Fruit fly (Drosophila melanogaster) whole organism, embryonic: Measurements from ENCODE around the gene CG2841.
A peak's percentile ranks its signal among the peaks of the same experiment; 100 is the strongest.

Experiments used
- Atf6 ChIP-seq: fragments of 200-800 bp; sonication (Bioruptor generic); IDR thresholded peaks from 2 replicates; pipeline ENCODE4 v1.3.6; 2022; ENCODE audit warnings: missing biosample characterization, missing genetic modification characterization
- BEAF-32 ChIP-seq: fragments of 200-800 bp; sonication (Bioruptor generic); optimal IDR thresholded peaks from 3 replicates; lab custom pipeline; 2017; ENCODE audit warnings: missing biosample characterization, missing genetic modification characterization, mild to moderate bottlenecking, moderate library complexity, missing genetic modification reagents
- CG10366 ChIP-seq: fragments of 200-800 bp; sonication (Bioruptor generic); IDR thresholded peaks from 2 replicates; pipeline ENCODE4 v1.3.6; 2022; ENCODE audit warnings: missing biosample characterization, missing genetic modification characterization
- CG10462 ChIP-seq: fragments of 200-800 bp; sonication (Bioruptor generic); optimal IDR thresholded peaks from 2 replicates; lab custom pipeline; 2016; ENCODE audit warnings: missing biosample characterization, missing genetic modification characterization
- CG11085 ChIP-seq: fragments of 200-800 bp; sonication (Bioruptor generic); IDR thresholded peaks from 2 replicates; pipeline ENCODE4 v1.3.6; 2022; ENCODE audit warnings: missing biosample characterization, missing genetic modification characterization
- CG11093 ChIP-seq: fragments of 200-800 bp; sonication (Bioruptor generic); IDR thresholded peaks from 3 replicates; pipeline ENCODE4 v1.3.6; 2022; ENCODE audit warnings: missing biosample characterization, missing genetic modification characterization
- CG12155 ChIP-seq: fragments of 200-800 bp; sonication (Bioruptor generic); optimal IDR thresholded peaks from 3 replicates; lab custom pipeline; 2016; ENCODE audit warnings: missing biosample characterization, missing genetic modification characterization
- CG13123 ChIP-seq: fragments of 200-800 bp; sonication (Bioruptor generic); optimal IDR thresholded peaks from 2 replicates; lab custom pipeline; 2016; ENCODE audit warnings: missing biosample characterization, missing genetic modification characterization
- CG15011 ChIP-seq: fragments of 200-800 bp; sonication (Bioruptor generic); optimal IDR thresholded peaks from 3 replicates; lab custom pipeline; 2018; ENCODE audit warnings: missing biosample characterization, mild to moderate bottlenecking, missing genetic modification characterization
- CG17568 ChIP-seq: fragments of 200-800 bp; sonication (Bioruptor generic); optimal IDR thresholded peaks from 2 replicates; lab custom pipeline; 2018; ENCODE audit warnings: missing biosample characterization, mild to moderate bottlenecking, missing genetic modification characterization, moderate library complexity
- CG17829 ChIP-seq: fragments of 200-800 bp; optimal IDR thresholded peaks from 2 replicates; lab custom pipeline; 2019; ENCODE audit warnings: missing biosample characterization, mild to moderate bottlenecking, missing genetic modification characterization, moderate library complexity
- CG17912 ChIP-seq: fragments of 200-800 bp; sonication (Bioruptor generic); optimal IDR thresholded peaks from 2 replicates; lab custom pipeline; 2018; ENCODE audit warnings: missing biosample characterization, mild to moderate bottlenecking, missing genetic modification characterization
- CG18476 ChIP-seq: fragments of 200-800 bp; sonication (Bioruptor generic); optimal IDR thresholded peaks from 2 replicates; lab custom pipeline; 2016; ENCODE audit warnings: missing biosample characterization, mild to moderate bottlenecking, missing genetic modification characterization
- CG2712 ChIP-seq: fragments of 200-800 bp; optimal IDR thresholded peaks from 3 replicates; lab custom pipeline; 2019; ENCODE audit warnings: missing biosample characterization, mild to moderate bottlenecking, missing genetic modification characterization, moderate library complexity
- CG30020 ChIP-seq: fragments of 200-800 bp; optimal IDR thresholded peaks from 2 replicates; lab custom pipeline; 2019; ENCODE audit warnings: missing biosample characterization, mild to moderate bottlenecking, missing genetic modification characterization, moderate library complexity
- CG32772 ChIP-seq: fragments of 200-800 bp; sonication (Bioruptor generic); IDR thresholded peaks from 2 replicates; pipeline ENCODE4 v1.3.6; 2022; ENCODE audit warnings: missing biosample characterization, missing genetic modification characterization
- CG42726 ChIP-seq: fragments of 200-800 bp; sonication (Bioruptor generic); IDR thresholded peaks from 2 replicates; pipeline ENCODE4 v1.3.6; 2022; ENCODE audit warnings: missing biosample characterization, missing genetic modification characterization; ENCODE audit not compliant: partially characterized antibody
- CG43689 ChIP-seq: fragments of 200-800 bp; sonication (Bioruptor generic); IDR thresholded peaks from 2 replicates; pipeline ENCODE4 v1.3.6; 2022; ENCODE audit warnings: missing biosample characterization, missing genetic modification characterization
- CG6689 ChIP-seq: fragments of 200-800 bp; sonication (Bioruptor generic); IDR thresholded peaks from 2 replicates; pipeline ENCODE4 v1.3.6; 2022; ENCODE audit warnings: missing biosample characterization, missing genetic modification characterization
- CG9797 ChIP-seq: fragments of 200-800 bp; sonication (Bioruptor generic); optimal IDR thresholded peaks from 3 replicates; lab custom pipeline; 2018; ENCODE audit warnings: missing biosample characterization, mild to moderate bottlenecking, missing genetic modification characterization
- CG9932 ChIP-seq: fragments of 200-800 bp; sonication (Bioruptor generic); IDR thresholded peaks from 2 replicates; pipeline ENCODE4 v1.3.6; 2022; ENCODE audit warnings: missing biosample characterization, missing genetic modification characterization
- D19B ChIP-seq: fragments of 200-800 bp; sonication (Bioruptor generic); optimal IDR thresholded peaks from 2 replicates; lab custom pipeline; 2017; ENCODE audit warnings: missing biosample characterization, mild to moderate bottlenecking, missing genetic modification characterization
- Deaf1 ChIP-seq: fragments of 200-800 bp; optimal IDR thresholded peaks from 3 replicates; lab custom pipeline; 2019; ENCODE audit warnings: missing biosample characterization, mild to moderate bottlenecking, missing genetic modification characterization, moderate library complexity
- Hmx ChIP-seq: fragments of 200-800 bp; sonication (Bioruptor generic); optimal IDR thresholded peaks from 2 replicates; lab custom pipeline; 2016; ENCODE audit warnings: missing biosample characterization, missing genetic modification characterization
- Hr78 ChIP-seq, 2 experiments: fragments of 200-800 bp in 1 of 2; fragments of >200 bp in 1 of 2; sonication (Bioruptor generic) in 1 of 2; optimal IDR thresholded peaks; 2 replicates each; lab custom pipeline; 2017 to 2019; ENCODE audit warnings: missing biosample characterization in 2 of 2, missing genetic modification characterization in 2 of 2, mild to moderate bottlenecking in 1 of 2, moderate library complexity in 1 of 2
- Lpt ChIP-seq: fragments of >200 bp; optimal IDR thresholded peaks from 2 replicates; lab custom pipeline; 2018; ENCODE audit warnings: missing biosample characterization, missing genetic modification characterization
- MBD-R2 ChIP-seq: fragments of 200-800 bp; sonication (Bioruptor generic); IDR thresholded peaks from 2 replicates; pipeline ENCODE4 v1.3.6; 2022; ENCODE audit warnings: missing biosample characterization, missing genetic modification characterization
- NC2α ChIP-seq: fragments of 200-800 bp; sonication (Bioruptor generic); optimal IDR thresholded peaks from 2 replicates; lab custom pipeline; 2016; ENCODE audit warnings: missing biosample characterization, missing genetic modification characterization
- Nf-YC ChIP-seq: fragments of 200-800 bp; optimal IDR thresholded peaks from 3 replicates; lab custom pipeline; 2019; ENCODE audit warnings: missing biosample characterization, mild to moderate bottlenecking, missing genetic modification characterization, moderate library complexity
- Sin3A ChIP-seq: fragments of >200 bp; optimal IDR thresholded peaks from 2 replicates; lab custom pipeline; 2018
- ac ChIP-seq: fragments of 200-800 bp; sonication (Bioruptor generic); optimal IDR thresholded peaks from 3 replicates; lab custom pipeline; 2017; ENCODE audit warnings: missing biosample characterization, mild to moderate bottlenecking, missing genetic modification characterization
- bigmax ChIP-seq: fragments of 200-800 bp; sonication (Bioruptor generic); optimal IDR thresholded peaks from 2 replicates; lab custom pipeline; 2018; ENCODE audit warnings: missing biosample characterization, mild to moderate bottlenecking, missing genetic modification characterization
- croc ChIP-seq: fragments of 200-800 bp; sonication (Bioruptor generic); conservative IDR thresholded peaks from 3 replicates; pipeline ENCODE4 v1.3.6; 2022; ENCODE audit warnings: missing biosample characterization, missing genetic modification characterization
- crp ChIP-seq, 2 experiments: fragments of 200-800 bp; sonication (Bioruptor generic); optimal IDR thresholded peaks; 2 replicates in 1 of 2; 3 replicates in 1 of 2; lab custom pipeline; 2017; ENCODE audit warnings: missing biosample characterization in 2 of 2, missing genetic modification characterization in 2 of 2, mild to moderate bottlenecking in 1 of 2, moderate library complexity in 1 of 2
- cwo ChIP-seq: fragments of 200-800 bp; sonication (Bioruptor generic); optimal IDR thresholded peaks from 3 replicates; lab custom pipeline; 2017; ENCODE audit warnings: missing biosample characterization, missing genetic modification characterization, mild to moderate bottlenecking, moderate library complexity, missing genetic modification reagents
- ftz-f1 ChIP-seq: fragments of 200-800 bp; sonication (Bioruptor generic); optimal IDR thresholded peaks from 2 replicates; lab custom pipeline; 2016; ENCODE audit warnings: missing biosample characterization, missing genetic modification characterization
- gce ChIP-seq: fragments of 200-800 bp; sonication (Bioruptor generic); IDR thresholded peaks from 3 replicates; pipeline ENCODE4 v1.3.6; 2022; ENCODE audit warnings: missing biosample characterization, missing genetic modification characterization
- gsb ChIP-seq: fragments of 200-800 bp; sonication (Bioruptor generic); IDR thresholded peaks from 2 replicates; pipeline ENCODE4 v1.3.6; 2022; ENCODE audit warnings: missing biosample characterization, missing genetic modification characterization
- knrl ChIP-seq: fragments of 200-800 bp; sonication (Bioruptor generic); IDR thresholded peaks from 3 replicates; pipeline ENCODE4 v1.3.6; 2022; ENCODE audit warnings: missing biosample characterization, missing genetic modification characterization; ENCODE audit not compliant: partially characterized antibody
- lab ChIP-seq: fragments of 200-800 bp; sonication (Bioruptor generic); optimal IDR thresholded peaks from 3 replicates; lab custom pipeline; 2017; ENCODE audit warnings: missing biosample characterization, missing genetic modification characterization, mild to moderate bottlenecking, moderate library complexity, missing genetic modification reagents
- mirr ChIP-seq: fragments of 200-800 bp; sonication (Bioruptor generic); optimal IDR thresholded peaks from 3 replicates; lab custom pipeline; 2018; ENCODE audit warnings: missing biosample characterization, mild to moderate bottlenecking, missing genetic modification characterization
- nerfin-2 ChIP-seq: fragments of 200-800 bp; sonication (Bioruptor generic); IDR thresholded peaks from 2 replicates; pipeline ENCODE4 v1.3.6; 2022; ENCODE audit warnings: missing biosample characterization, missing genetic modification characterization; ENCODE audit not compliant: partially characterized antibody
- phol ChIP-seq: fragments of 200-800 bp; sonication (Bioruptor generic); optimal IDR thresholded peaks from 3 replicates; lab custom pipeline; 2018; ENCODE audit warnings: missing biosample characterization, mild to moderate bottlenecking, missing genetic modification characterization, moderate library complexity
- row ChIP-seq: fragments of 200-800 bp; sonication (Bioruptor generic); IDR thresholded peaks from 3 replicates; pipeline ENCODE4 v1.3.6; 2022; ENCODE audit warnings: missing biosample characterization, missing genetic modification characterization
- salm ChIP-seq: fragments of 200-800 bp; sonication (Bioruptor generic); optimal IDR thresholded peaks from 2 replicates; lab custom pipeline; 2018; ENCODE audit warnings: missing biosample characterization, mild to moderate bottlenecking, missing genetic modification characterization
- sd ChIP-seq: fragments of 200-800 bp; sonication (Bioruptor generic); optimal IDR thresholded peaks from 3 replicates; lab custom pipeline; 2018; ENCODE audit warnings: missing biosample characterization, mild to moderate bottlenecking, missing genetic modification characterization, moderate library complexity
- sens ChIP-seq: fragments of 200-800 bp; sonication (Bioruptor generic); peaks from one replicate; lab custom pipeline; 2016; ENCODE audit warnings: missing biosample characterization, missing genetic modification characterization
- slou ChIP-seq: fragments of 200-800 bp; sonication (Bioruptor generic); optimal IDR thresholded peaks from 3 replicates; lab custom pipeline; 2016; ENCODE audit warnings: missing biosample characterization, missing genetic modification characterization
- sug ChIP-seq: fragments of 200-800 bp; optimal IDR thresholded peaks from 2 replicates; lab custom pipeline; 2019; ENCODE audit warnings: missing biosample characterization, mild to moderate bottlenecking, missing genetic modification characterization, moderate library complexity
- tx ChIP-seq: fragments of 200-800 bp; sonication (Bioruptor generic); optimal IDR thresholded peaks from 2 replicates; lab custom pipeline; 2016; ENCODE audit warnings: missing biosample characterization, missing genetic modification characterization
- z ChIP-seq: fragments of 200-800 bp; sonication (Bioruptor generic); IDR thresholded peaks from 3 replicates; pipeline ENCODE4 v1.3.6; 2022; ENCODE audit warnings: missing biosample characterization, missing genetic modification characterization

Gene CG2841

dm6 chrX:2355531-2355986, 10.6 kb downstream of the CG2841 start:
- peak; percentile 73 for TF ChIP-seq mirr (GFP tag; lab: Kevin White, UChicago)
- TF ChIP-seq CG13123 (GFP tag; lab: Kevin White, UChicago): no peak
- TF ChIP-seq Atf6 (GFP tag; lab: Robert Waterston, UW): 0 out of 2 replicates have a peak, but pooled peaks have one; percentile 8
- no peak for TF ChIP-seq CG11093 (GFP tag; lab: Robert Waterston, UW)
- TF ChIP-seq ftz-f1 (GFP tag; lab: Kevin White, UChicago): peak; percentile 59
- TF ChIP-seq NC2α (GFP tag; lab: Kevin White, UChicago): no peak
- TF ChIP-seq CG30020 (tag; lab: Kevin White, UChicago): no peak
- TF ChIP-seq salm (tag; lab: Kevin White, UChicago): no peak
- TF ChIP-seq CG17829: no peak
- no peak for TF ChIP-seq CG42726 (GFP tag; lab: Robert Waterston, UW)
- TF ChIP-seq lab (GFP tag; lab: Kevin White, UChicago): peak; percentile 47
- TF ChIP-seq sd (tag; lab: Kevin White, UChicago): peak; percentile 95
- no peak for TF ChIP-seq z (GFP tag; lab: Robert Waterston, UW)
- no peak for TF ChIP-seq tx (GFP tag; lab: Kevin White, UChicago)
- TF ChIP-seq bigmax (GFP tag; lab: Kevin White, UChicago): peak; percentile 20
- TF ChIP-seq CG32772 (GFP tag; lab: Robert Waterston, UW): no peak
- TF ChIP-seq CG2712 (tag; lab: Kevin White, UChicago): no peak
- no peak for TF ChIP-seq ac (GFP tag; lab: Kevin White, UChicago)
- TF ChIP-seq CG11085 (GFP tag; lab: Robert Waterston, UW): no peak
- TF ChIP-seq nerfin-2: no peak
- no peak for TF ChIP-seq CG9932 (GFP tag; lab: Robert Waterston, UW)
- no peak for TF ChIP-seq CG17912 (GFP tag; lab: Kevin White, UChicago)
- no peak for TF ChIP-seq Sin3A (lab: Kevin White, UChicago)
- no peak for TF ChIP-seq CG12155
- TF ChIP-seq MBD-R2 (GFP tag; lab: Robert Waterston, UW): no peak
- peak; percentile 80 for TF ChIP-seq cwo
- TF ChIP-seq Hr78 (GFP tag; optimal IDR thresholded peaks at IDR 0.05; lab: Kevin White, UChicago): peak in 1 of 2 experiments; percentile 41
- TF ChIP-seq Deaf1 (tag; lab: Kevin White, UChicago): peak; percentile 15
- no peak for TF ChIP-seq Nf-YC (tag; lab: Kevin White, UChicago)
- no peak for TF ChIP-seq CG10366 (GFP tag; lab: Robert Waterston, UW)
- no peak for TF ChIP-seq CG17568 (GFP tag; lab: Kevin White, UChicago)
- no peak for TF ChIP-seq sens (GFP tag; lab: Kevin White, UChicago)
- no peak for TF ChIP-seq croc (GFP tag; lab: Robert Waterston, UW)
- no peak for TF ChIP-seq Lpt (GFP tag; lab: Kevin White, UChicago)
- TF ChIP-seq CG6689: no peak
- TF ChIP-seq slou (GFP tag; lab: Kevin White, UChicago): no peak
- no peak for TF ChIP-seq row
- no peak for TF ChIP-seq Hmx (GFP tag; lab: Kevin White, UChicago)
- TF ChIP-seq CG9797 (GFP tag; lab: Kevin White, UChicago): no peak
- TF ChIP-seq BEAF-32 (GFP tag; lab: Kevin White, UChicago): no peak
- no peak for TF ChIP-seq knrl (GFP tag; lab: Robert Waterston, UW)
- TF ChIP-seq crp (GFP tag; optimal IDR thresholded peaks at IDR 0.05; lab: Kevin White, UChicago): no peak
- TF ChIP-seq CG15011 (GFP tag; lab: Kevin White, UChicago): no peak
- no peak for TF ChIP-seq D19B (GFP tag; lab: Kevin White, UChicago)
- TF ChIP-seq gce (GFP tag; lab: Robert Waterston, UW): no peak
- no peak for TF ChIP-seq gsb
- TF ChIP-seq CG43689 (GFP tag; lab: Robert Waterston, UW): no peak
- no peak for TF ChIP-seq phol (tag; lab: Kevin White, UChicago)
- no peak for TF ChIP-seq CG18476
- TF ChIP-seq CG10462 (GFP tag; lab: Kevin White, UChicago): no peak
- TF ChIP-seq sug: peak; percentile 76
